Worm (Caenorhabditis elegans) whole organism, mixed stage, embryonic: ENCODE measurements around the gene kin-24.

Experiments
- M03D4.4 ChIP-seq: sonication (generic microtip); optimal IDR thresholded peaks from 2 replicates; lab custom pipeline; 2017; ENCODE audit warnings: mild to moderate bottlenecking, missing genetic modification characterization, missing compliant biosample characterization
- bed-3 ChIP-seq: fragments of 200-800 bp; sonication (Bioruptor generic); optimal IDR thresholded peaks from 3 replicates; lab custom pipeline; 2018; ENCODE audit warnings: mild to moderate bottlenecking, missing genetic modification characterization, moderate library complexity, missing compliant biosample characterization
- blmp-1 ChIP-seq: fragments of 150-350 bp; optimal IDR thresholded peaks from 2 replicates; lab custom pipeline; 2014; ENCODE audit warnings: missing biosample characterization, missing genetic modification characterization
- ceh-39 ChIP-seq: fragments of 150-350 bp; optimal IDR thresholded peaks from 2 replicates; lab custom pipeline; 2014; ENCODE audit warnings: missing biosample characterization, missing genetic modification characterization
- ceh-83 ChIP-seq: fragments of 200-800 bp; sonication (Bioruptor generic); optimal IDR thresholded peaks from 2 replicates; lab custom pipeline; 2018; ENCODE audit warnings: mild to moderate bottlenecking, missing genetic modification characterization, missing compliant biosample characterization
- cnd-1 ChIP-seq: fragments of 200-800 bp; sonication (Bioruptor generic); optimal IDR thresholded peaks from 2 replicates; lab custom pipeline; 2018; ENCODE audit warnings: mild to moderate bottlenecking, missing genetic modification characterization, missing compliant biosample characterization
- drap-1 ChIP-seq: fragments of 200-800 bp; sonication (Bioruptor generic); optimal IDR thresholded peaks from 3 replicates; lab custom pipeline; 2018; ENCODE audit warnings: mild to moderate bottlenecking, missing genetic modification characterization, missing compliant biosample characterization
- elt-1 ChIP-seq: sonication (generic microtip); optimal IDR thresholded peaks from 2 replicates; lab custom pipeline; 2017; ENCODE audit warnings: missing genetic modification characterization, mild to moderate bottlenecking, missing compliant biosample characterization, antibody characterized with exemption, moderate library complexity, borderline replicate concordance; ENCODE audit not compliant: insufficient read depth
- elt-3 ChIP-seq: fragments of 150-350 bp; optimal IDR thresholded peaks from 2 replicates; lab custom pipeline; 2014; ENCODE audit warnings: missing biosample characterization, missing genetic modification characterization
- flh-1 ChIP-seq: fragments of 200-800 bp; sonication (Bioruptor generic); optimal IDR thresholded peaks from 2 replicates; lab custom pipeline; 2018; ENCODE audit warnings: mild to moderate bottlenecking, missing genetic modification characterization, moderate library complexity, missing compliant biosample characterization
- hlh-1 ChIP-seq: fragments of 150-350 bp; optimal IDR thresholded peaks from 2 replicates; lab custom pipeline; 2014; ENCODE audit warnings: missing biosample characterization, missing genetic modification reagents, missing genetic modification characterization
- lin-13 ChIP-seq: fragments of 150-350 bp; optimal IDR thresholded peaks from 2 replicates; lab custom pipeline; 2014; ENCODE audit warnings: missing biosample characterization, missing genetic modification characterization
- lin-32 ChIP-seq: fragments of 200-800 bp; sonication (Bioruptor generic); optimal IDR thresholded peaks from 2 replicates; lab custom pipeline; 2018; ENCODE audit warnings: mild to moderate bottlenecking, missing genetic modification characterization, missing compliant biosample characterization
- lsy-2 ChIP-seq: fragments of 150-350 bp; optimal IDR thresholded peaks from 2 replicates; lab custom pipeline; 2014; ENCODE audit warnings: missing biosample characterization, missing genetic modification characterization
- mab-5 ChIP-seq: fragments of 150-350 bp; optimal IDR thresholded peaks from 2 replicates; lab custom pipeline; 2014; ENCODE audit warnings: missing biosample characterization, missing genetic modification characterization
- mep-1 ChIP-seq: fragments of 150-350 bp; optimal IDR thresholded peaks from 2 replicates; lab custom pipeline; 2017; ENCODE audit warnings: missing biosample characterization, missing genetic modification reagents, missing genetic modification characterization, inconsistent platforms
- mls-2 ChIP-seq: sonication (generic microtip); optimal IDR thresholded peaks from 2 replicates; lab custom pipeline; 2016; ENCODE audit warnings: mild to moderate bottlenecking, missing genetic modification characterization, moderate library complexity, missing compliant biosample characterization
- nhr-12 ChIP-seq: fragments of 150-350 bp; optimal IDR thresholded peaks from 2 replicates; lab custom pipeline; 2014; ENCODE audit warnings: missing biosample characterization, missing genetic modification characterization
- nhr-2 ChIP-seq: fragments of 150-350 bp; optimal IDR thresholded peaks from 2 replicates; lab custom pipeline; 2014; ENCODE audit warnings: missing biosample characterization, missing genetic modification characterization
- nhr-237 ChIP-seq: fragments of 150-350 bp; optimal IDR thresholded peaks from 2 replicates; lab custom pipeline; 2014; ENCODE audit warnings: missing biosample characterization, missing genetic modification characterization
- nhr-28 ChIP-seq: fragments of 150-350 bp; optimal IDR thresholded peaks from 2 replicates; lab custom pipeline; 2014; ENCODE audit warnings: missing biosample characterization, missing genetic modification characterization
- nhr-76 ChIP-seq: sonication (generic microtip); optimal IDR thresholded peaks from 2 replicates; lab custom pipeline; 2017; ENCODE audit warnings: missing biosample characterization, missing genetic modification characterization
- pha-4 ChIP-seq: fragments of 150-350 bp; optimal IDR thresholded peaks from 2 replicates; lab custom pipeline; 2018; ENCODE audit warnings: missing biosample characterization, missing genetic modification reagents, missing genetic modification characterization
- snpc-4 ChIP-seq: fragments of 150-350 bp; optimal IDR thresholded peaks from 2 replicates; lab custom pipeline; 2014; ENCODE audit warnings: missing biosample characterization, missing genetic modification characterization
- sptf-1 ChIP-seq: sonication (generic microtip); optimal IDR thresholded peaks from 2 replicates; lab custom pipeline; 2017; ENCODE audit warnings: mild to moderate bottlenecking, missing genetic modification characterization, moderate library complexity, missing compliant biosample characterization
- tbx-8 ChIP-seq: fragments of 200-800 bp; sonication (Bioruptor generic); optimal IDR thresholded peaks from 2 replicates; lab custom pipeline; 2018; ENCODE audit warnings: mild to moderate bottlenecking, missing genetic modification characterization, moderate library complexity, missing compliant biosample characterization
- unc-120 ChIP-seq: sonication (generic microtip); optimal IDR thresholded peaks from 2 replicates; lab custom pipeline; 2017; ENCODE audit warnings: missing genetic modification characterization, missing compliant biosample characterization; ENCODE audit not compliant: poor library complexity, severe bottlenecking
- unc-39 ChIP-seq: fragments of 150-350 bp; optimal IDR thresholded peaks from 2 replicates; lab custom pipeline; 2014; ENCODE audit warnings: missing biosample characterization, missing genetic modification characterization
- unc-62 ChIP-seq: fragments of 150-350 bp; optimal IDR thresholded peaks from 2 replicates; lab custom pipeline; 2014; ENCODE audit warnings: missing biosample characterization, missing genetic modification reagents, missing genetic modification characterization
- zip-8 ChIP-seq: fragments of 150-350 bp; optimal IDR thresholded peaks from 2 replicates; lab custom pipeline; 2014; ENCODE audit warnings: missing biosample characterization, missing genetic modification characterization
- ztf-11 ChIP-seq: fragments of 150-350 bp; optimal IDR thresholded peaks from 2 replicates; lab custom pipeline; 2014; ENCODE audit warnings: missing biosample characterization, missing genetic modification characterization

The kin-24 gene

ce11 chrIV:9825196-9825744, 15.6 kb downstream of the kin-24 start, which contains the start of gene mtr-4:
mtr-4 (plus strand) TSS chrIV:9825694.
- TF ChIP-seq nhr-2 (tag; lab: Kevin White, UChicago) (no peak), cnd-1 (no peak), pha-4 (tag; lab: Kevin White, UChicago) (no peak), hlh-1 (no peak), lin-13 (tag; lab: Kevin White, UChicago) (no peak), nhr-12 (no peak), nhr-28 (tag; lab: Kevin White, UChicago) (no peak), blmp-1 (tag; lab: Kevin White, UChicago) (no peak), mls-2 (tag; lab: Kevin White, UChicago) (no peak), nhr-237 (tag; lab: Kevin White, UChicago) (no peak), bed-3 (GFP tag; lab: Kevin White, UChicago) (no peak), elt-1 (tag; lab: Kevin White, UChicago) (no peak), mab-5 (no peak), mep-1 (no peak), ceh-39 (tag; lab: Kevin White, UChicago) (no peak), sptf-1 (tag; lab: Kevin White, UChicago) (no peak), tbx-8 (GFP tag; lab: Kevin White, UChicago) (no peak), M03D4.4 (tag; lab: Kevin White, UChicago) (no peak)

ce11 chrIV:9824480-9824879, 16.4 kb downstream of the kin-24 start, which contains the start of gene catp-6:
catp-6 (minus strand) TSS chrIV:9824580.
- TF ChIP-seq ztf-11 (tag; lab: Kevin White, UChicago) (no peak), M03D4.4 (tag; lab: Kevin White, UChicago) (no peak), nhr-2 (tag; lab: Kevin White, UChicago) (no peak), mep-1 (no peak), tbx-8 (GFP tag; lab: Kevin White, UChicago) (no peak), elt-3 (tag; lab: Kevin White, UChicago) (no peak), mls-2 (tag; lab: Kevin White, UChicago) (no peak), mab-5 (no peak), drap-1 (GFP tag; lab: Kevin White, UChicago) (no peak), snpc-4 (tag; lab: Kevin White, UChicago) (no peak), unc-62 (GFP tag; lab: Kevin White, UChicago) (no peak), lin-32 (GFP tag; lab: Kevin White, UChicago) (no peak), blmp-1 (tag; lab: Kevin White, UChicago) (no peak), ceh-83 (GFP tag; lab: Kevin White, UChicago) (no peak)

DNA sequence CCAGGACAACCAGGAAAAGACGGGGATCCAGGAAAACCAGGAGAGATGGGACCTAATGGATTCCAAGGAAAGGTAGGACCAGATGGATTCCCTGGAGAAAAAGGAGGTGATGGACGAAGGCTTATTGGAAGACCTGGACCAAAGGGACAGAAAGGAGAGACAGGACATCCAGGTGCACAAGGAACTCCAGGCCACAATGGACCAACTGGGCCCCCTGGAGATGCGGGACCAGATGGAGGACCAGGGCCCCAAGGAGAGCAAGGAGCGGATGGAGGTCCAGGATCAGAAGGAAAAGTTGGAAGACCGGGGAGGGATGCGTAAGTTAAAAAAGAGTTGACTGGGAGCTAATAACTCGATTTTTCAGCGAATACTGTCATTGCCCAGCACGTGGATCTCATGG, 18.3 kb downstream of the kin-24 start:
- no peak for TF ChIP-seq bed-3 (GFP tag; lab: Kevin White, UChicago)
- TF ChIP-seq blmp-1 (tag; lab: Kevin White, UChicago): no peak

DNA sequence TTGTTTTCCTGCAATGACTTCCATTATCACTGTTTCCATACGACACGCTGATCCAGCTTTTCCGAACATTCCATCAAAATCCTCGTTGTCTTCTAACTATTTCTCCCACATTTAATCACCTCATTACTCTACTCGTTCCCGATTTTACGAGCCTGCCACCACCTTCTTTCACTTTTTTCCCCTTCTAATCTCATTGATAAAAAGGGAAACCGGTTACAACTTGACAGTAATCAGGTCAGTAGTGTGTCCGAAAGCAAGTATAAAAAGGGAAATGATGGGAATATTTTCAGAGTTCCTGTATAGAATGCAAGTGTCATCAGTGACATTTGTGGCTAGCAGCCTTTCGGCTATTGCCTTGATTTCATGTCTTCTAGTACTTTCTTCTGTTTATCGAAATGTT, 19.3 kb downstream of the kin-24 start, which contains the start of gene col-123:
Gene col-123 (plus strand): TSS at position 301 of the 400 bp plus-strand sequence.
- TF ChIP-seq nhr-2 (tag; lab: Kevin White, UChicago) (no peak), snpc-4 (tag; lab: Kevin White, UChicago) (no peak), nhr-12 (no peak), flh-1 (GFP tag; lab: Kevin White, UChicago) (no peak), unc-39 (tag; lab: Kevin White, UChicago) (no peak), elt-1 (tag; lab: Kevin White, UChicago) (no peak), cnd-1 (no peak), mep-1 (no peak), hlh-1 (no peak), ceh-83 (GFP tag; lab: Kevin White, UChicago) (no peak), pha-4 (tag; lab: Kevin White, UChicago) (no peak), ztf-11 (tag; lab: Kevin White, UChicago) (no peak), nhr-237 (tag; lab: Kevin White, UChicago) (no peak), ceh-39 (tag; lab: Kevin White, UChicago) (no peak), unc-120 (tag; lab: Kevin White, UChicago) (no peak), nhr-76 (tag; lab: Kevin White, UChicago) (no peak), lsy-2 (tag; lab: Kevin White, UChicago) (no peak), blmp-1 (tag; lab: Kevin White, UChicago) (no peak), zip-8 (tag; lab: Kevin White, UChicago) (no peak), sptf-1 (tag; lab: Kevin White, UChicago) (no peak)
- TF ChIP-seq, all 35 proteins: peak for 0
